Worm (Caenorhabditis elegans) whole organism, early embryonic: ENCODE results near the gene C52B9.4.

Experiments used
- B0310.2 ChIP-seq: sonication (generic microtip); optimal IDR thresholded peaks from 2 replicates; lab custom pipeline; 2016; ENCODE audit warnings: mild to moderate bottlenecking, missing genetic modification characterization, missing compliant biosample characterization
- F13C5.2 ChIP-seq: sonication (generic microtip); optimal IDR thresholded peaks from 2 replicates; lab custom pipeline; 2017; ENCODE audit warnings: mild to moderate bottlenecking, missing genetic modification characterization, inconsistent platforms, missing compliant biosample characterization
- aly-1 ChIP-seq: sonication (generic microtip); optimal IDR thresholded peaks from 2 replicates; lab custom pipeline; 2016; ENCODE audit warnings: missing genetic modification characterization, missing compliant biosample characterization
- ama-1 ChIP-seq: fragments of 150-350 bp; optimal IDR thresholded peaks from 2 replicates; lab custom pipeline; 2014
- ceh-13 ChIP-seq: fragments of 200-800 bp; sonication (Bioruptor generic); optimal IDR thresholded peaks from 2 replicates; lab custom pipeline; 2018; ENCODE audit warnings: mild to moderate bottlenecking, missing genetic modification characterization, missing compliant biosample characterization
- ceh-36 ChIP-seq: sonication (generic microtip); optimal IDR thresholded peaks from 2 replicates; lab custom pipeline; 2016; ENCODE audit warnings: missing genetic modification characterization, inconsistent platforms, missing compliant biosample characterization
- ets-7 ChIP-seq: sonication (generic microtip); optimal IDR thresholded peaks from 2 replicates; lab custom pipeline; 2016; ENCODE audit warnings: missing genotype, missing genetic modification characterization, missing compliant biosample characterization
- flt-1 ChIP-seq: fragments of 200-800 bp; sonication (Bioruptor generic); IDR thresholded peaks from 2 replicates; pipeline ENCODE4 v1.3.6; 2022; ENCODE audit warnings: missing genetic modification characterization, missing compliant biosample characterization
- hmbx-1 ChIP-seq: sonication (generic microtip); optimal IDR thresholded peaks from 2 replicates; lab custom pipeline; 2016; ENCODE audit warnings: mild to moderate bottlenecking, missing genetic modification characterization, missing compliant biosample characterization
- hmg-4 ChIP-seq: fragments of 200-800 bp; sonication (Bioruptor generic); optimal IDR thresholded peaks from 2 replicates; lab custom pipeline; 2018; ENCODE audit warnings: mild to moderate bottlenecking, missing genetic modification characterization, missing compliant biosample characterization
- hnd-1 ChIP-seq: sonication (generic microtip); optimal IDR thresholded peaks from 2 replicates; lab custom pipeline; 2016; ENCODE audit warnings: missing genetic modification characterization, missing compliant biosample characterization
- pes-1 ChIP-seq: fragments of 200-800 bp; sonication (Bioruptor generic); IDR thresholded peaks from 2 replicates; pipeline ENCODE4 v1.3.6; 2022; ENCODE audit warnings: missing genetic modification reagents, missing genetic modification characterization, missing compliant biosample characterization
- scrt-1 ChIP-seq: fragments of 200-800 bp; sonication (Bioruptor generic); IDR thresholded peaks from 2 replicates; pipeline ENCODE4 v1.3.6; 2022; ENCODE audit warnings: missing genetic modification characterization, missing compliant biosample characterization
- sea-1 ChIP-seq: fragments of 200-800 bp; sonication (Bioruptor generic); conservative IDR thresholded peaks from 2 replicates; pipeline ENCODE4 v1.3.6; 2022; ENCODE audit warnings: missing genetic modification characterization, missing compliant biosample characterization
- tbx-11 ChIP-seq: fragments of 200-800 bp; sonication (Bioruptor generic); IDR thresholded peaks from 2 replicates; pipeline ENCODE4 v1.3.6; 2022; ENCODE audit warnings: missing genetic modification characterization, missing compliant biosample characterization
- tbx-37 ChIP-seq: fragments of 200-800 bp; sonication (Bioruptor generic); conservative IDR thresholded peaks from 2 replicates; pipeline ENCODE4 v1.3.6; 2022; ENCODE audit warnings: missing genetic modification reagents, missing genetic modification characterization, missing compliant biosample characterization
- tra-4 ChIP-seq: sonication (generic microtip); optimal IDR thresholded peaks from 2 replicates; lab custom pipeline; 2017; ENCODE audit warnings: missing genetic modification characterization, missing compliant biosample characterization

C52B9.4 gene

DNA sequence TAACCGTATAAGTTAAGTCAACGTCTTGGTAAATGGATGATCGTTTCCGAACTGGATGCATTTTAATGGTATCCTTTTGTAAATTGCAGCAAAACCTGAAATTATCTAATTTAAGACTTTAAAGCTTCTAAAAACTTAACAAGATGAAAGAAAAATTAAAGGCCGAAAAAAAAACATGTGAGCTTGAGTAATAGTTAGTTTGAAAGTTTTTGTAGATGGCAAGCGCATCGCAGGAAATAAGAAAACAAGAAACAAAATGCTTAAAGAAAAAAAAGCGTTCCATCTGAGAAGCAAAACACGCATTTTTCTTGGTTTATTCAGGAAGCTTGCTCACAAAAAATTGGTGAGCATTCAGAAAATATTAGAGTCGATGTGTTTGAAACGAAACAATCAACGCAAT lies 24.7 kb upstream of the C52B9.4 start, which contains the start of gene rab-37:
Gene rab-37, minus strand, starts transcription at position 101 of the 400 bp plus-strand sequence.
- TF ChIP-seq scrt-1 (GFP tag; lab: Robert Waterston, UW) = no peak
- TF ChIP-seq ceh-36 (tag; lab: Kevin White, UChicago) = no peak
- TF ChIP-seq ceh-13 (GFP tag; lab: Kevin White, UChicago) = no peak
- TF ChIP-seq tbx-11 (GFP tag; lab: Robert Waterston, UW) = no peak
- TF ChIP-seq hmg-4 (GFP tag; lab: Kevin White, UChicago) = no peak
- TF ChIP-seq hmbx-1 (tag; lab: Kevin White, UChicago) = no peak
- no peak for TF ChIP-seq F13C5.2
- no peak for TF ChIP-seq ets-7 (tag; lab: Kevin White, UChicago)
- no peak for TF ChIP-seq tbx-37 (GFP tag; lab: Robert Waterston, UW)
- TF ChIP-seq B0310.2 (tag; lab: Kevin White, UChicago) = no peak
- TF ChIP-seq hnd-1 (tag; lab: Kevin White, UChicago) = no peak
- no peak for TF ChIP-seq pes-1
- TF ChIP-seq flt-1 (GFP tag; lab: Robert Waterston, UW) = no peak

DNA sequence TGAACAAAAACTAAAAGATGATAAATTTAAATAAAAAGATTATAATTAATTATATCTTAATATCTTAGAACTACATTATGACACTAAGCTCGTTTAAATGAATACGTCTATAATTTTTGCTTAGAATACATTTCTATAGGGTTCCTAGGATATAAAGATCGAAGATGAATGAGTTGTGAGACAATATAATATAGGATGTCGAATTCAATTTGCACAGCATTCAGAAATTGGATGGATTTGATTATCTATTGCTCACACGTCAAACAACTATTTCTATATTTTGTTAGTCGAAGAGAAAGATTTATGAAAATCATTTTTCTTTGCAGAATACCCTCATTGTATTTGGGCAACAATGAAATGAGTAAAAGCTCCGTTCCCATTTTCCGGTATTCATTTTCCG lies 21.5 kb upstream of the C52B9.4 start:
- TF ChIP-seq ets-7 (tag; lab: Kevin White, UChicago) (no peak), hmbx-1 (tag; lab: Kevin White, UChicago) (no peak), aly-1 (tag; lab: Kevin White, UChicago) (no peak), ceh-13 (GFP tag; lab: Kevin White, UChicago) (no peak), ceh-36 (tag; lab: Kevin White, UChicago) (no peak), sea-1 (GFP tag; lab: Robert Waterston, UW) (no peak), B0310.2 (tag; lab: Kevin White, UChicago) (no peak), hmg-4 (GFP tag; lab: Kevin White, UChicago) (no peak), tra-4 (no peak), hnd-1 (tag; lab: Kevin White, UChicago) (no peak), tbx-37 (GFP tag; lab: Robert Waterston, UW) (no peak), scrt-1 (GFP tag; lab: Robert Waterston, UW) (no peak), pes-1 (no peak), flt-1 (GFP tag; lab: Robert Waterston, UW) (no peak), tbx-11 (GFP tag; lab: Robert Waterston, UW) (no peak)

ce11 chrX:4244489-4245123 lies 15.8 kb upstream of the C52B9.4 start:
- TF ChIP-seq hmg-4 (GFP tag; lab: Kevin White, UChicago) (no peak), ceh-13 (GFP tag; lab: Kevin White, UChicago) (no peak), B0310.2 (tag; lab: Kevin White, UChicago) (no peak), ceh-36 (tag; lab: Kevin White, UChicago) (no peak), hmbx-1 (tag; lab: Kevin White, UChicago) (no peak), flt-1 (GFP tag; lab: Robert Waterston, UW) (no peak), tra-4 (no peak), pes-1 (no peak), sea-1 (GFP tag; lab: Robert Waterston, UW) (no peak), scrt-1 (GFP tag; lab: Robert Waterston, UW) (no peak), F13C5.2 (no peak), ets-7 (tag; lab: Kevin White, UChicago) (no peak), ama-1 (lab: Kevin White, UChicago) (no peak), hnd-1 (tag; lab: Kevin White, UChicago) (no peak), tbx-37 (GFP tag; lab: Robert Waterston, UW) (no peak), aly-1 (tag; lab: Kevin White, UChicago) (no peak), tbx-11 (GFP tag; lab: Robert Waterston, UW) (no peak)

- TF ChIP-seq pes-1 = no peak
These were observed 15.3 kb upstream of the C52B9.4 start for ce11 chrX:4245124-4245523.

ce11 chrX:4246237-4246697 lies 14.2 kb upstream of the C52B9.4 start:
- no peak for TF ChIP-seq tbx-11 (GFP tag; lab: Robert Waterston, UW)
- no peak for TF ChIP-seq sea-1 (GFP tag; lab: Robert Waterston, UW)
- no peak for TF ChIP-seq scrt-1 (GFP tag; lab: Robert Waterston, UW)
- TF ChIP-seq hmg-4 (GFP tag; lab: Kevin White, UChicago) = no peak
- no peak for TF ChIP-seq ets-7 (tag; lab: Kevin White, UChicago)
- no peak for TF ChIP-seq aly-1 (tag; lab: Kevin White, UChicago)
- TF ChIP-seq hnd-1 (tag; lab: Kevin White, UChicago) = no peak
- no peak for TF ChIP-seq tra-4
- TF ChIP-seq B0310.2 (tag; lab: Kevin White, UChicago) = no peak
- TF ChIP-seq flt-1 (GFP tag; lab: Robert Waterston, UW) = no peak
- TF ChIP-seq ceh-36 (tag; lab: Kevin White, UChicago) = no peak
- no peak for TF ChIP-seq pes-1
- TF ChIP-seq F13C5.2 = no peak
- no peak for TF ChIP-seq ama-1 (lab: Kevin White, UChicago)
- no peak for TF ChIP-seq tbx-37 (GFP tag; lab: Robert Waterston, UW)
- TF ChIP-seq hmbx-1 (tag; lab: Kevin White, UChicago) = no peak
- TF ChIP-seq ceh-13 (GFP tag; lab: Kevin White, UChicago) = no peak

ce11 chrX:4246867-4247591 lies 13.4 kb upstream of the C52B9.4 start, which contains the start of gene F48D6.4:
Gene F48D6.4 (minus strand): TSS chrX:4247212.
- no peak for TF ChIP-seq ceh-13 (GFP tag; lab: Kevin White, UChicago)

- TF ChIP-seq ama-1 (lab: Kevin White, UChicago) (no peak), ets-7 (tag; lab: Kevin White, UChicago) (no peak), tra-4 (no peak), pes-1 (no peak), ceh-36 (tag; lab: Kevin White, UChicago) (no peak), B0310.2 (tag; lab: Kevin White, UChicago) (no peak)
These were observed 12.0 kb upstream of the C52B9.4 start for ce11 chrX:4248417-4248816.
